Fruit fly (Drosophila melanogaster) whole organism, prepupa: Measurements from ENCODE around the gene Rbcn-3A.

Source experiments
- Blimp-1 ChIP-seq: fragments of 200-800 bp; sonication (Bioruptor generic); optimal IDR thresholded peaks from 3 replicates; lab custom pipeline; 2017; ENCODE audit warnings: missing biosample characterization, missing genetic modification characterization, mild to moderate bottlenecking, moderate library complexity, missing genetic modification reagents
- CG10631 ChIP-seq: fragments of 200-800 bp; sonication (Bioruptor generic); optimal IDR thresholded peaks from 2 replicates; lab custom pipeline; 2016; ENCODE audit warnings: missing biosample characterization, missing genetic modification characterization
- CG11294 ChIP-seq: fragments of 200-800 bp; sonication (Bioruptor generic); IDR thresholded peaks from 2 replicates; pipeline ENCODE4 v1.3.6; 2022; ENCODE audit warnings: missing biosample characterization, missing genetic modification characterization
- CG11762 ChIP-seq: fragments of 200-800 bp; sonication (Bioruptor generic); optimal IDR thresholded peaks from 3 replicates; lab custom pipeline; 2016; ENCODE audit warnings: missing biosample characterization, missing genetic modification characterization; ENCODE audit not compliant: insufficient read depth
- CG15336 ChIP-seq: fragments of 200-800 bp; sonication (Bioruptor generic); IDR thresholded peaks from 2 replicates; pipeline ENCODE4 v1.3.6; 2022; ENCODE audit warnings: missing biosample characterization, missing genetic modification characterization
- CG1621 ChIP-seq: fragments of 200-800 bp; sonication (Bioruptor generic); optimal IDR thresholded peaks from 3 replicates; lab custom pipeline; 2018; ENCODE audit warnings: missing biosample characterization, mild to moderate bottlenecking, missing genetic modification characterization
- CG3032 ChIP-seq: fragments of 200-800 bp; optimal IDR thresholded peaks from 2 replicates; lab custom pipeline; 2019; ENCODE audit warnings: missing biosample characterization, mild to moderate bottlenecking, missing genetic modification characterization, moderate library complexity
- CG31627 ChIP-seq: fragments of 200-800 bp; sonication (Bioruptor generic); optimal IDR thresholded peaks from 3 replicates; lab custom pipeline; 2016; ENCODE audit warnings: missing biosample characterization, missing genetic modification characterization
- CG32006 ChIP-seq: fragments of 200-800 bp; sonication (Bioruptor generic); optimal IDR thresholded peaks from 3 replicates; lab custom pipeline; 2017; ENCODE audit warnings: missing biosample characterization, mild to moderate bottlenecking, missing genetic modification characterization
- CG4318 ChIP-seq: fragments of 200-800 bp; sonication (Bioruptor generic); optimal IDR thresholded peaks from 3 replicates; lab custom pipeline; 2017; ENCODE audit warnings: missing biosample characterization, mild to moderate bottlenecking, missing genetic modification characterization
- CG6163 ChIP-seq: fragments of 200-800 bp; sonication (Bioruptor generic); IDR thresholded peaks from 3 replicates; pipeline ENCODE4 v1.3.6; 2022; ENCODE audit warnings: missing biosample characterization, missing genetic modification characterization
- CG6792 ChIP-seq: fragments of 200-800 bp; sonication (Bioruptor generic); optimal IDR thresholded peaks from 3 replicates; lab custom pipeline; 2016; ENCODE audit warnings: missing biosample characterization, missing genetic modification characterization
- CG7368 ChIP-seq: fragments of 200-800 bp; sonication (Bioruptor generic); optimal IDR thresholded peaks from 3 replicates; lab custom pipeline; 2016; ENCODE audit warnings: missing biosample characterization, missing genetic modification characterization
- CG8119 ChIP-seq: fragments of 200-800 bp; sonication (Bioruptor generic); IDR thresholded peaks from 3 replicates; pipeline ENCODE4 v1.3.6; 2022; ENCODE audit warnings: missing biosample characterization, missing genetic modification characterization
- CG8632 ChIP-seq: fragments of 200-800 bp; sonication (Bioruptor generic); optimal IDR thresholded peaks from 3 replicates; lab custom pipeline; 2016; ENCODE audit warnings: missing biosample characterization, missing genetic modification characterization
- Eip75B ChIP-seq: fragments of 200-800 bp; sonication (Bioruptor generic); optimal IDR thresholded peaks from 3 replicates; lab custom pipeline; 2016; ENCODE audit warnings: missing biosample characterization, missing genetic modification characterization
- Ets21C ChIP-seq: fragments of 200-800 bp; sonication (Bioruptor generic); optimal IDR thresholded peaks from 3 replicates; lab custom pipeline; 2016; ENCODE audit warnings: missing biosample characterization, missing genetic modification characterization
- Ets96B ChIP-seq: fragments of 200-800 bp; optimal IDR thresholded peaks from 2 replicates; lab custom pipeline; 2019; ENCODE audit warnings: missing biosample characterization, mild to moderate bottlenecking, missing genetic modification characterization, moderate library complexity
- Hr38 ChIP-seq: sonication (Bioruptor generic); optimal IDR thresholded peaks from 2 replicates; lab custom pipeline; 2016; ENCODE audit warnings: missing biosample characterization, missing genetic modification characterization
- Hr39 ChIP-seq: fragments of 200-800 bp; sonication (Bioruptor generic); optimal IDR thresholded peaks from 2 replicates; lab custom pipeline; 2016; ENCODE audit warnings: missing biosample characterization, missing genetic modification characterization
- Hr4 ChIP-seq: fragments of 200-800 bp; sonication (Bioruptor generic); optimal IDR thresholded peaks from 3 replicates; lab custom pipeline; 2016; ENCODE audit warnings: missing biosample characterization, missing genetic modification characterization
- Met ChIP-seq: fragments of 200-800 bp; sonication (Bioruptor generic); optimal IDR thresholded peaks from 3 replicates; lab custom pipeline; 2016; ENCODE audit warnings: missing biosample characterization, missing genetic modification characterization
- OdsH ChIP-seq: fragments of 200-800 bp; sonication (Bioruptor generic); optimal IDR thresholded peaks from 3 replicates; lab custom pipeline; 2016; ENCODE audit warnings: missing biosample characterization, missing genetic modification characterization
- Smox ChIP-seq: fragments of 200-800 bp; sonication (Bioruptor generic); optimal IDR thresholded peaks from 3 replicates; lab custom pipeline; 2016; ENCODE audit warnings: missing biosample characterization, missing genetic modification characterization
- Sox14 ChIP-seq: fragments of 200-800 bp; sonication (Bioruptor generic); optimal IDR thresholded peaks from 3 replicates; lab custom pipeline; 2016; ENCODE audit warnings: missing biosample characterization, missing genetic modification characterization
- Sox15 ChIP-seq: fragments of 200-800 bp; sonication (Bioruptor generic); optimal IDR thresholded peaks from 3 replicates; lab custom pipeline; 2016; ENCODE audit warnings: missing biosample characterization, missing genetic modification characterization
- achi ChIP-seq: fragments of 200-800 bp; sonication (Bioruptor generic); optimal IDR thresholded peaks from 3 replicates; lab custom pipeline; 2016; ENCODE audit warnings: missing biosample characterization, missing genetic modification characterization
- cyc ChIP-seq: fragments of 200-800 bp; sonication (Bioruptor generic); optimal IDR thresholded peaks from 3 replicates; lab custom pipeline; 2016; ENCODE audit warnings: missing biosample characterization, missing genetic modification characterization
- eg ChIP-seq: fragments of 200-800 bp; sonication (Bioruptor generic); IDR thresholded peaks from 3 replicates; pipeline ENCODE4 v1.3.6; 2022; ENCODE audit warnings: missing biosample characterization, missing genetic modification characterization
- esn ChIP-seq: fragments of 200-800 bp; sonication (Bioruptor generic); optimal IDR thresholded peaks from 2 replicates; lab custom pipeline; 2016; ENCODE audit warnings: missing biosample characterization, mild to moderate bottlenecking, missing genetic modification characterization, moderate library complexity
- fd59A ChIP-seq: fragments of 200-800 bp; sonication (Bioruptor generic); optimal IDR thresholded peaks from 2 replicates; lab custom pipeline; 2017; ENCODE audit warnings: missing biosample characterization, mild to moderate bottlenecking, missing genetic modification characterization, missing genetic modification reagents
- fd85E ChIP-seq: fragments of 200-800 bp; sonication (Bioruptor generic); optimal IDR thresholded peaks from 3 replicates; lab custom pipeline; 2016; ENCODE audit warnings: missing biosample characterization, missing genetic modification characterization
- lz ChIP-seq: fragments of 200-800 bp; sonication (Bioruptor generic); optimal IDR thresholded peaks from 3 replicates; lab custom pipeline; 2016; ENCODE audit warnings: missing biosample characterization, missing genetic modification characterization
- net ChIP-seq: fragments of 200-800 bp; sonication (Bioruptor generic); optimal IDR thresholded peaks from 3 replicates; lab custom pipeline; 2016; ENCODE audit warnings: missing biosample characterization, missing genetic modification characterization
- salr ChIP-seq, 2 experiments: fragments of 200-800 bp; sonication (Bioruptor generic); optimal IDR thresholded peaks; 3 replicates each; lab custom pipeline; 2016 to 2018; ENCODE audit warnings: missing biosample characterization in 2 of 2, missing genetic modification characterization in 2 of 2, mild to moderate bottlenecking in 1 of 2
- topi ChIP-seq: fragments of 200-800 bp; sonication (Bioruptor generic); optimal IDR thresholded peaks from 3 replicates; lab custom pipeline; 2016; ENCODE audit warnings: missing biosample characterization, missing genetic modification characterization
- vri ChIP-seq: fragments of 200-800 bp; sonication (Bioruptor generic); optimal IDR thresholded peaks from 3 replicates; lab custom pipeline; 2016; ENCODE audit warnings: missing biosample characterization, mild to moderate bottlenecking, missing genetic modification characterization

Gene Rbcn-3A

dm6 chrX:6301052-6301451 lies 45.8 kb upstream of the Rbcn-3A start, which contains the start of gene CG12219:
Gene CG12219, minus strand, starts transcription at chrX:6301285.
- TF ChIP-seq salr (GFP tag; optimal IDR thresholded peaks at IDR 0.05; lab: Kevin White, UChicago) (no peak), Hr4 (no peak), vri (GFP tag; lab: Kevin White, UChicago) (no peak), OdsH (GFP tag; lab: Kevin White, UChicago) (no peak), Sox14 (GFP tag; lab: Kevin White, UChicago) (no peak), Ets21C (no peak), CG7368 (GFP tag; lab: Kevin White, UChicago) (no peak), CG8632 (GFP tag; lab: Kevin White, UChicago) (no peak), fd85E (GFP tag; lab: Kevin White, UChicago) (no peak), CG11294 (GFP tag; lab: Robert Waterston, UW) (no peak), CG31627 (GFP tag; lab: Kevin White, UChicago) (no peak), CG32006 (GFP tag; lab: Kevin White, UChicago) (no peak), CG15336 (GFP tag; lab: Robert Waterston, UW) (no peak), CG6163 (GFP tag; lab: Robert Waterston, UW) (no peak), cyc (no peak), Sox15 (no peak)

DNA sequence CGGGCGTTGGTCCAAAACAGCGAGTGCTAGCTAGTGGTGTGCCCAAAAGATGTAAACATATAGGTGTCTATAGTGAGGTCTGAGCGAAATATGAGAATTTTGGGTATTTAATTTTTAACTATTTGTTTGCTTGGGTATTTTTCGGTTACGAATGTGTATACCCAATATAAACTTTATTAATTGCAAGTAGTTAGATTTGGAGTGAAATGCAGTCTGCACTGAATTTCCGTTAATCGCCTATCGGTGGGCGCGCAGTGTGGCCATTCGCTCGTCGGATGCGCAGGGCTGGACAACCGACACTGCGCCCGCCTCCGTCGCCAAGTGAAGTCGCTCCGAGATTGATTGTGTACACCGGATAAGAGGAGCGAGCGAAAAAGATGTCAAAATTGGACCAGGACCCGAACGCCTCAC lies 39.8 kb upstream of the Rbcn-3A start, which contains the start of the genes CG15891 and CG3815:
CG15891 (minus strand) TSS at position 217 of the 411 bp plus-strand sequence.
CG3815 (plus strand) TSS at position 261 of the 411 bp plus-strand sequence.
- no peak for TF ChIP-seq salr (GFP tag; optimal IDR thresholded peaks at IDR 0.05; lab: Kevin White, UChicago)
- 0 out of 3 replicates have a peak, but pooled peaks have one; percentile 52 for TF ChIP-seq CG6163 (GFP tag; lab: Robert Waterston, UW)
- peak; percentile 35 for TF ChIP-seq Ets96B (tag; lab: Kevin White, UChicago)
- peak; percentile 66 for TF ChIP-seq CG1621 (tag; lab: Kevin White, UChicago)
- peak; percentile 50 for TF ChIP-seq cyc
- TF ChIP-seq Blimp-1, result no peak
- TF ChIP-seq CG15336 (GFP tag; lab: Robert Waterston, UW), result peak; percentile 27; the same call in 1 of the 2 replicates
- TF ChIP-seq Sox14 (GFP tag; lab: Kevin White, UChicago), result peak; percentile 70
- TF ChIP-seq topi (GFP tag; lab: Kevin White, UChicago), result peak; percentile 55
- no peak for TF ChIP-seq achi (GFP tag; lab: Kevin White, UChicago)
- TF ChIP-seq CG10631 (GFP tag; lab: Kevin White, UChicago), result no peak
- TF ChIP-seq eg (GFP tag; lab: Robert Waterston, UW), result peak; percentile 58; the same call in 1 of the 3 replicates
- peak; percentile 14; the same call in 1 of the 2 replicates for TF ChIP-seq CG11294 (GFP tag; lab: Robert Waterston, UW)
- peak; percentile 53 for TF ChIP-seq lz (GFP tag; lab: Kevin White, UChicago)
- TF ChIP-seq CG6792 (GFP tag; lab: Kevin White, UChicago), result peak; percentile 17
- peak; percentile 59 for TF ChIP-seq CG3032 (tag; lab: Kevin White, UChicago)
- TF ChIP-seq Hr4, result no peak
- TF ChIP-seq Hr39 (GFP tag; lab: Kevin White, UChicago), result peak; percentile 56
- peak; percentile 60 for TF ChIP-seq esn (GFP tag; lab: Kevin White, UChicago)
- TF ChIP-seq CG7368 (GFP tag; lab: Kevin White, UChicago), result no peak
- peak; percentile 59 for TF ChIP-seq CG31627 (GFP tag; lab: Kevin White, UChicago)
- 0 out of 3 replicates have a peak, but pooled peaks have one; percentile 33 for TF ChIP-seq CG8119 (GFP tag; lab: Robert Waterston, UW)
- TF ChIP-seq Sox15, result peak; percentile 39

- TF ChIP-seq vri (GFP tag; lab: Kevin White, UChicago), result no peak
- TF ChIP-seq fd59A (GFP tag; lab: Kevin White, UChicago), result no peak
- no peak for TF ChIP-seq Hr38
- no peak for TF ChIP-seq Met (GFP tag; lab: Kevin White, UChicago)
- TF ChIP-seq Ets21C, result no peak
- no peak for TF ChIP-seq Eip75B
- no peak for TF ChIP-seq CG4318 (GFP tag; lab: Kevin White, UChicago)
- no peak for TF ChIP-seq Ets96B (tag; lab: Kevin White, UChicago)
- TF ChIP-seq net (GFP tag; lab: Kevin White, UChicago), result no peak
- no peak for TF ChIP-seq CG11762
- no peak for TF ChIP-seq Smox (GFP tag; lab: Kevin White, UChicago)
- no peak for TF ChIP-seq CG15336 (GFP tag; lab: Robert Waterston, UW)
- TF ChIP-seq salr (GFP tag; optimal IDR thresholded peaks at IDR 0.05; lab: Kevin White, UChicago), result no peak
- no peak for TF ChIP-seq CG8119 (GFP tag; lab: Robert Waterston, UW)
- no peak for TF ChIP-seq lz (GFP tag; lab: Kevin White, UChicago)
- TF ChIP-seq, all 60 proteins: peak for 0
These were observed 39.0 kb upstream of the Rbcn-3A start, which contains the start of gene CG15892 for dm6 chrX:6294243-6294642. Gene CG15892, minus strand, starts transcription at chrX:6294343.
